Worm (Caenorhabditis elegans): Measurements from ENCODE around the gene T22F3.7.

T22F3.7 gene

ce11 chrV:3582086-3582485 lies 18.4 kb downstream of the T22F3.7 start (continued):
- TF ChIP-seq lin-54 (GFP tag; optimal IDR thresholded peaks at IDR 0.05) (peak; percentile 36), bed-1 (GFP tag; IDR thresholded peaks at IDR 0.05) (no peak), ama-1 (optimal IDR thresholded peaks at IDR 0.05) (no peak), ama-1 (GFP tag; optimal IDR thresholded peaks at IDR 0.05) (peak in 1 of 2 experiments; percentile 86), Y53F4B.3 (GFP tag; IDR thresholded peaks at IDR 0.05) (peak; percentile 28; the same call in 1 of the 2 replicates), snpc-3.4 (tag; optimal IDR thresholded peaks at IDR 0.05) (peak; percentile 62), let-607 (tag; optimal IDR thresholded peaks at IDR 0.05) (no peak), T26A5.8 (tag; optimal IDR thresholded peaks at IDR 0.05) (no peak), nhr-80 (tag; optimal IDR thresholded peaks at IDR 0.05) (no peak), nfya-1 (tag; optimal IDR thresholded peaks at IDR 0.05; ENCODE audit: borderline replicate concordance, insufficient read depth) (no peak), die-1 (tag; optimal IDR thresholded peaks at IDR 0.05) (peak; percentile 54), D2030.7 (GFP tag; IDR thresholded peaks at IDR 0.05) (peak; percentile 60), pbrm-1 (GFP tag; IDR thresholded peaks at IDR 0.05) (peak; percentile 7; the same call in 1 of the 2 replicates), lin-26 (GFP tag; IDR thresholded peaks at IDR 0.05) (peak; percentile 79), madf-6 (GFP tag; IDR thresholded peaks at IDR 0.05) (peak; percentile 44; the same call in 1 of the 2 replicates), rcor-1 (GFP tag; IDR thresholded peaks at IDR 0.05) (peak; percentile 45), rec-8 (tag; optimal IDR thresholded peaks at IDR 0.05) (peak in 1 of 2 experiments; percentile 35), somi-1 (GFP tag; optimal IDR thresholded peaks at IDR 0.05) (no peak)

- TF ChIP-seq ccch-3 (GFP tag; optimal IDR thresholded peaks at IDR 0.05) = no peak
- no peak for TF ChIP-seq hlh-26 (GFP tag; conservative IDR thresholded peaks at IDR 0.05)
- TF ChIP-seq attf-5 (GFP tag; optimal IDR thresholded peaks at IDR 0.05) = no peak
- TF ChIP-seq zfh-2 (GFP tag; conservative IDR thresholded peaks at IDR 0.05) = peak; percentile 65
- TF ChIP-seq sdz-38 (tag; optimal IDR thresholded peaks at IDR 0.05) = no peak
- TF ChIP-seq lag-1 (GFP tag; IDR thresholded peaks at IDR 0.05) = 0 out of 2 replicates have a peak, but pooled peaks have one; percentile 5
- no peak for TF ChIP-seq ztf-26 (tag; optimal IDR thresholded peaks at IDR 0.05)
- no peak for TF ChIP-seq F23B12.7 (tag; optimal IDR thresholded peaks at IDR 0.05; ENCODE audit: insufficient read depth)
- TF ChIP-seq let-607 (tag; optimal IDR thresholded peaks at IDR 0.05) = no peak
- peak; percentile 6; the same call in 1 of the 2 replicates for TF ChIP-seq egrh-3 (GFP tag; IDR thresholded peaks at IDR 0.05)
- TF ChIP-seq bed-1 (GFP tag; IDR thresholded peaks at IDR 0.05) = no peak
- no peak for TF ChIP-seq nhr-179 (tag; optimal IDR thresholded peaks at IDR 0.05)
These were observed 18.8 kb downstream of the T22F3.7 start for ce11 chrV:3581643-3582042.

- TF ChIP-seq bed-2 (GFP tag; IDR thresholded peaks at IDR 0.05) (no peak), attf-5 (GFP tag; optimal IDR thresholded peaks at IDR 0.05) (peak; percentile 2)
These were observed 19.4 kb downstream of the T22F3.7 start for ce11 chrV:3581034-3581433.

ce11 chrV:3580385-3580784 lies 20.1 kb downstream of the T22F3.7 start:
- TF ChIP-seq athp-1 (tag; optimal IDR thresholded peaks at IDR 0.05) (no peak), Y95B8A.8 (GFP tag; IDR thresholded peaks at IDR 0.05) (no peak), Y56A3A.18 (GFP tag; IDR thresholded peaks at IDR 0.05) (peak; percentile 23; the same call in 1 of the 2 replicates), attf-6 (GFP tag; IDR thresholded peaks at IDR 0.05) (no peak), madf-3 (GFP tag; IDR thresholded peaks at IDR 0.05) (0 out of 2 replicates have a peak, but pooled peaks have one; percentile 9)
